Fruit fly (Drosophila melanogaster): Measurements from ENCODE around the gene Kcmf1.

Kcmf1 gene

DNA sequence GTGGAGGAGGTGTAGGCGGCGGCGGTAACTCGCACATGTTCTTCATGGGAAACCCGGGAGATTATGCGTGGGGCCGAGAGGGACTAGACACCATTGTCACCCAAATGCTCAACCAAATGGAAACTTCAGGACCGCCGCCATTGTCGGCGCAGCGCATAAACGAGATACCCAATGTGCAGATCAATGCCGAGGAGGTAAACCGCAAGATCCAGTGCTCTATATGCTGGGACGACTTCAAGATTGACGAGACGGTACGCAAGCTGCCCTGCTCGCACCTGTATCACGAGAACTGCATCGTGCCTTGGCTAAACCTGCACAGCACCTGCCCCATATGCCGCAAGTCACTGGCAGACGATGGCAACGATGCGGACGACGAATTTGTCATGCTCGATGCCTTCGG, 7.5 kb downstream of the Kcmf1 start:
- TF ChIP-seq toe (GFP tag; optimal IDR thresholded peaks at IDR 0.05) (no peak), pad (GFP tag; optimal IDR thresholded peaks at IDR 0.05) (no peak), cnc (optimal IDR thresholded peaks at IDR 0.05) (no peak), CG7101 (tag; optimal IDR thresholded peaks at IDR 0.05) (no peak), cic (GFP tag; optimal IDR thresholded peaks at IDR 0.05) (no peak), Hr96 (GFP tag; optimal IDR thresholded peaks at IDR 0.05) (no peak), CG5204 (GFP tag; optimal IDR thresholded peaks at IDR 0.05) (no peak), Crg-1 (GFP tag; optimal IDR thresholded peaks at IDR 0.05) (no peak), ovo (GFP tag; optimal IDR thresholded peaks at IDR 0.05) (no peak), CG14711 (tag; optimal IDR thresholded peaks at IDR 0.05) (no peak), CG1620 (GFP tag; optimal IDR thresholded peaks at IDR 0.05) (no peak), Clk (GFP tag; optimal IDR thresholded peaks at IDR 0.05) (no peak), bab1 (GFP tag; optimal IDR thresholded peaks at IDR 0.05) (no peak)

DNA sequence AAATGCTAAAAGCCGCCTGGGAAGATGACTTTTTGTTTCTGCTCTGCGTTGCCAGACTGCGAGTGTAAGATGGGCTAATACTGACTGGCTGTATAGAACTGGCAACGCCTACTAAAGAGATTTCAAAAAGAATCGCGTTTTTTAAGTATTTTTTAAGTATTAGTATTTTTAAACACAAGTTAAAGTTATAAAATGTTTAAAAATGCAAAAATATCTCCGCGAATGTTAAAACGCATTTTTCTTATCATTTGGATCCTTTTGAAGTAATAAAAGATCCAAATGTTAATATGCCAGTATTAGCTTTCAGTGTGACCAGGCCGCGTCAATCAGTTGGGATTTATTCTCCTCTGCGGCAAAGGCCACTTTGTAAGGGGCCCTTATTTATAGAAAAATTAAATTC, 8.6 kb downstream of the Kcmf1 start, which contains the start of the genes Prosbeta3 and Iru:
Gene Prosbeta3, minus strand, starts transcription at position 98 of the 400 bp plus-strand sequence.
Gene Iru, plus strand, starts transcription at position 328 of the 400 bp plus-strand sequence.
- TF ChIP-seq Mnt (GFP tag; optimal IDR thresholded peaks at IDR 0.05): peak; percentile 4
- TF ChIP-seq tj (GFP tag; optimal IDR thresholded peaks at IDR 0.05): no peak

- TF ChIP-seq ovo (GFP tag; optimal IDR thresholded peaks at IDR 0.05) (no peak), CG7045 (GFP tag; optimal IDR thresholded peaks at IDR 0.05) (no peak), CG33017 (tag; optimal IDR thresholded peaks at IDR 0.05) (no peak), CG11617 (GFP tag; optimal IDR thresholded peaks at IDR 0.05) (no peak), Mnt (GFP tag; optimal IDR thresholded peaks at IDR 0.05) (peak; percentile 39), CG1620 (GFP tag; optimal IDR thresholded peaks at IDR 0.05) (no peak), CG7101 (tag; optimal IDR thresholded peaks at IDR 0.05) (no peak), CG12768 (GFP tag; optimal IDR thresholded peaks at IDR 0.05) (no peak), cic (GFP tag; optimal IDR thresholded peaks at IDR 0.05) (no peak), bab1 (GFP tag; optimal IDR thresholded peaks at IDR 0.05) (peak; percentile 34), CG14711 (tag; optimal IDR thresholded peaks at IDR 0.05) (no peak), cnc (optimal IDR thresholded peaks at IDR 0.05) (no peak), pad (GFP tag; optimal IDR thresholded peaks at IDR 0.05) (no peak), Crg-1 (GFP tag; optimal IDR thresholded peaks at IDR 0.05) (no peak), CG5204 (GFP tag; optimal IDR thresholded peaks at IDR 0.05) (no peak), Hr96 (GFP tag; optimal IDR thresholded peaks at IDR 0.05) (no peak), toe (GFP tag; optimal IDR thresholded peaks at IDR 0.05) (no peak)
These were observed 11.0 kb downstream of the Kcmf1 start, which contains the start of the genes CG31100 and CG11980 for dm6 chr3R:9003600-9004223. Gene CG31100 (minus strand): TSS chr3R:9003650. Gene CG11980 (plus strand): TSS chr3R:9004017.

DNA sequence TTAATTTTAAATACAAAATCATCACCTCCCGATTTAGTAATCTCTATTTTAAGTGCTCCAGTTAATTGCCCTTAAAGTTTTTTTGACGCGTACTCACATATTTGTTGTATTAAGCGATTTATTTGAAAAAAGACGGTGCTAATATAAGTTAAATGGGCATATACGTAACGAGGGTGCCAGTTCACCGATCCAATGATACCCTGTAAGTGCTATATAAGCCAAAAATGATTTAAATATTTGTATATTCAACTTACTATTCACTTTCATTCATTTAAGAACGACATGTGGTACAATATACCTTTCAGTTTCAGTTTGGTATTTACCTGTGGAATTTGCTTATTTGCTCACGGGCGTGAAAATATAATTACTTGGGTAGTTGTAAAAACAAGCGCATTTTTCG, 12.2 kb downstream of the Kcmf1 start:
- no peak for TF ChIP-seq CG5204 (GFP tag; optimal IDR thresholded peaks at IDR 0.05)
- peak; percentile 34 for TF ChIP-seq CG7101 (tag; optimal IDR thresholded peaks at IDR 0.05)

DNA sequence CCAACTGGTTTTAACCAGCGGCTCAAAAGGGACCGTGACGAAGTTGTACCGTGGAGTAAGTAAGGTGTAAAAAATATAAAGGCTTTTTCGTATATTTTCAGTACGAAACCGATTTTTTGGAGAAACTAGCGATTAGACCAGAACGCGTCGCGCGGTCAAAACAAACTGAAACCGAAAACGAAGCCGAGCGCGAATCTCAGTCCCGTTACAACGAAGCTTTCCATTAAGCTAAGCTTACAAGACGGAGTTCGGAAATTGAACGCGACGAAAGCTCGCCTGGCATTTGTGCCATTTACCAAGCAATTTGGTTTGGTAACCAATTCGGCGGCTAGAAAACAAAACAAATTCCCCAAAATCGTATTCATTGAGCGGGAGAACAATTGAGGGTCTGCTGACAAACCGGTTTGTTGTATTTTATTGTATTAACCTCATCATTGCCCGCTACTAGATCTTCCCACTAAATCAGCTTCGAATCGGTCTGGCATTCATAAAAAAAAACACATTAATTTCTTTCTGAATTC, 12.9 kb downstream of the Kcmf1 start:
- TF ChIP-seq CG33017 (tag; optimal IDR thresholded peaks at IDR 0.05) (no peak), ovo (GFP tag; optimal IDR thresholded peaks at IDR 0.05) (peak; percentile 56), Clk (GFP tag; optimal IDR thresholded peaks at IDR 0.05) (no peak)

dm6 chr3R:8998243-8998642, 16.5 kb downstream of the Kcmf1 start:
- TF ChIP-seq cnc (optimal IDR thresholded peaks at IDR 0.05) (no peak), cic (GFP tag; optimal IDR thresholded peaks at IDR 0.05) (no peak), CG5204 (GFP tag; optimal IDR thresholded peaks at IDR 0.05) (no peak), CG7101 (tag; optimal IDR thresholded peaks at IDR 0.05) (no peak), CG7045 (GFP tag; optimal IDR thresholded peaks at IDR 0.05) (no peak), Mnt (GFP tag; optimal IDR thresholded peaks at IDR 0.05) (no peak), CG33017 (tag; optimal IDR thresholded peaks at IDR 0.05) (no peak), kay (GFP tag; ENCODE audit: borderline replicate concordance) (no peak), tj (GFP tag; optimal IDR thresholded peaks at IDR 0.05) (no peak)

DNA sequence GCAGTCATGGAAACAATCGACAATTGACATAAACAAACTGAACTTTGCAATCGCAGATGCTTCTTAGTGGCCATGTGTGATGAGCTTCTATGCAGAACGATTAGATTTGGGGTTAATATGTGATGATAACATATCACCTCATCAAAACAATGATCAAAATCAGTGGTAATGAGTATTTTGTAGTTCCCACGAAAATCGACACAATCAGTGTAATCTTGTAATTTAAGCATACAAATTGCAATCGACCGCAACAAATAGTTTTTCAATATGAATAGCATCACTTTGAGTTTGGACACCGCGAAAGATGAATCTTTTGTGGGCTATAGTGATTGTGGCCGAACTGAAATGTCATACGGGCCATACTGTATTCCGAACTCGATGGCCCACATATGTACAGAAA, 17.3 kb downstream of the Kcmf1 start, which contains the start of gene CG11977:
Gene CG11977, plus strand, starts transcription at position 301 of the 400 bp plus-strand sequence.
- TF ChIP-seq kay (GFP tag; ENCODE audit: borderline replicate concordance) (no peak), ovo (GFP tag; optimal IDR thresholded peaks at IDR 0.05) (no peak), tj (GFP tag; optimal IDR thresholded peaks at IDR 0.05) (no peak), cnc (optimal IDR thresholded peaks at IDR 0.05) (no peak), CG7045 (GFP tag; optimal IDR thresholded peaks at IDR 0.05) (no peak), CG5204 (GFP tag; optimal IDR thresholded peaks at IDR 0.05) (no peak), CG14711 (tag; optimal IDR thresholded peaks at IDR 0.05) (no peak), CG12768 (GFP tag; optimal IDR thresholded peaks at IDR 0.05) (no peak), Crg-1 (GFP tag; optimal IDR thresholded peaks at IDR 0.05) (no peak), toe (GFP tag; optimal IDR thresholded peaks at IDR 0.05) (no peak), CG7101 (tag; optimal IDR thresholded peaks at IDR 0.05) (no peak), Mnt (GFP tag; optimal IDR thresholded peaks at IDR 0.05) (no peak), cic (GFP tag; optimal IDR thresholded peaks at IDR 0.05) (no peak), CG11617 (GFP tag; optimal IDR thresholded peaks at IDR 0.05) (no peak), CG1620 (GFP tag; optimal IDR thresholded peaks at IDR 0.05) (no peak), CG33017 (tag; optimal IDR thresholded peaks at IDR 0.05) (no peak), Hr96 (GFP tag; optimal IDR thresholded peaks at IDR 0.05) (no peak), Clk (GFP tag; optimal IDR thresholded peaks at IDR 0.05) (no peak)
